Worm (Caenorhabditis elegans) whole organism, early embryonic: Measurements from ENCODE around the gene C06E1.11.

Experiments used
- B0310.2 ChIP-seq: sonication (generic microtip); optimal IDR thresholded peaks from 2 replicates; lab custom pipeline; 2016; ENCODE audit warnings: mild to moderate bottlenecking, missing genetic modification characterization, missing compliant biosample characterization
- F13C5.2 ChIP-seq: sonication (generic microtip); optimal IDR thresholded peaks from 2 replicates; lab custom pipeline; 2017; ENCODE audit warnings: mild to moderate bottlenecking, missing genetic modification characterization, inconsistent platforms, missing compliant biosample characterization
- aly-1 ChIP-seq: sonication (generic microtip); optimal IDR thresholded peaks from 2 replicates; lab custom pipeline; 2016; ENCODE audit warnings: missing genetic modification characterization, missing compliant biosample characterization
- ama-1 ChIP-seq: fragments of 150-350 bp; optimal IDR thresholded peaks from 2 replicates; lab custom pipeline; 2014
- ceh-13 ChIP-seq: fragments of 200-800 bp; sonication (Bioruptor generic); optimal IDR thresholded peaks from 2 replicates; lab custom pipeline; 2018; ENCODE audit warnings: mild to moderate bottlenecking, missing genetic modification characterization, missing compliant biosample characterization
- ceh-36 ChIP-seq: sonication (generic microtip); optimal IDR thresholded peaks from 2 replicates; lab custom pipeline; 2016; ENCODE audit warnings: missing genetic modification characterization, inconsistent platforms, missing compliant biosample characterization
- ets-7 ChIP-seq: sonication (generic microtip); optimal IDR thresholded peaks from 2 replicates; lab custom pipeline; 2016; ENCODE audit warnings: missing genotype, missing genetic modification characterization, missing compliant biosample characterization
- flt-1 ChIP-seq: fragments of 200-800 bp; sonication (Bioruptor generic); IDR thresholded peaks from 2 replicates; pipeline ENCODE4 v1.3.6; 2022; ENCODE audit warnings: missing genetic modification characterization, missing compliant biosample characterization
- hmbx-1 ChIP-seq: sonication (generic microtip); optimal IDR thresholded peaks from 2 replicates; lab custom pipeline; 2016; ENCODE audit warnings: mild to moderate bottlenecking, missing genetic modification characterization, missing compliant biosample characterization
- hmg-4 ChIP-seq: fragments of 200-800 bp; sonication (Bioruptor generic); optimal IDR thresholded peaks from 2 replicates; lab custom pipeline; 2018; ENCODE audit warnings: mild to moderate bottlenecking, missing genetic modification characterization, missing compliant biosample characterization
- hnd-1 ChIP-seq: sonication (generic microtip); optimal IDR thresholded peaks from 2 replicates; lab custom pipeline; 2016; ENCODE audit warnings: missing genetic modification characterization, missing compliant biosample characterization
- pes-1 ChIP-seq: fragments of 200-800 bp; sonication (Bioruptor generic); IDR thresholded peaks from 2 replicates; pipeline ENCODE4 v1.3.6; 2022; ENCODE audit warnings: missing genetic modification reagents, missing genetic modification characterization, missing compliant biosample characterization
- scrt-1 ChIP-seq: fragments of 200-800 bp; sonication (Bioruptor generic); IDR thresholded peaks from 2 replicates; pipeline ENCODE4 v1.3.6; 2022; ENCODE audit warnings: missing genetic modification characterization, missing compliant biosample characterization
- sea-1 ChIP-seq: fragments of 200-800 bp; sonication (Bioruptor generic); conservative IDR thresholded peaks from 2 replicates; pipeline ENCODE4 v1.3.6; 2022; ENCODE audit warnings: missing genetic modification characterization, missing compliant biosample characterization
- tbx-11 ChIP-seq: fragments of 200-800 bp; sonication (Bioruptor generic); IDR thresholded peaks from 2 replicates; pipeline ENCODE4 v1.3.6; 2022; ENCODE audit warnings: missing genetic modification characterization, missing compliant biosample characterization
- tbx-37 ChIP-seq: fragments of 200-800 bp; sonication (Bioruptor generic); conservative IDR thresholded peaks from 2 replicates; pipeline ENCODE4 v1.3.6; 2022; ENCODE audit warnings: missing genetic modification reagents, missing genetic modification characterization, missing compliant biosample characterization
- tra-4 ChIP-seq: sonication (generic microtip); optimal IDR thresholded peaks from 2 replicates; lab custom pipeline; 2017; ENCODE audit warnings: missing genetic modification characterization, missing compliant biosample characterization

Gene C06E1.11

DNA sequence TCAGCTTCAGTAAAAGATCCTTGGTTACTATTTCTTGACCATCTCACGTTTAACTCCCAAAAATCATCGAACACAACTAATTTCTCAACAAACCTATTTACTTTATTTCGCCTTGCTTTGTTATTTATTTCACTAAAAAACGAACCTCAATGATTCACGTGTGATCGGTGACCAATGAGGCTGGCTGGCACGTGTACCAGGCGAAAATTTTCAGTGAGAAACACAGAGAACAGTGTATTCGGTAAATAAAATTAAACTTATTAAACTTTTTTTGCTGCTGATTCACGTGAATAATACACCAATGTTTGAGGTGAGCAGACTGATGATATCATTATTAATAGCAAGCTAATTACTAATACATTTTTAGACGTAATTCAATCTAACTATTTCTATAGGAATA lies 38.9 kb upstream of the C06E1.11 start:
- TF ChIP-seq sea-1 (GFP tag; lab: Robert Waterston, UW) (no peak), ceh-13 (GFP tag; lab: Kevin White, UChicago) (no peak), hmg-4 (no peak), B0310.2 (tag; lab: Kevin White, UChicago) (no peak), ceh-36 (tag; lab: Kevin White, UChicago) (no peak), hmbx-1 (tag; lab: Kevin White, UChicago) (no peak), flt-1 (GFP tag; lab: Robert Waterston, UW) (no peak), ets-7 (no peak), scrt-1 (no peak), F13C5.2 (tag; lab: Kevin White, UChicago) (no peak)

DNA sequence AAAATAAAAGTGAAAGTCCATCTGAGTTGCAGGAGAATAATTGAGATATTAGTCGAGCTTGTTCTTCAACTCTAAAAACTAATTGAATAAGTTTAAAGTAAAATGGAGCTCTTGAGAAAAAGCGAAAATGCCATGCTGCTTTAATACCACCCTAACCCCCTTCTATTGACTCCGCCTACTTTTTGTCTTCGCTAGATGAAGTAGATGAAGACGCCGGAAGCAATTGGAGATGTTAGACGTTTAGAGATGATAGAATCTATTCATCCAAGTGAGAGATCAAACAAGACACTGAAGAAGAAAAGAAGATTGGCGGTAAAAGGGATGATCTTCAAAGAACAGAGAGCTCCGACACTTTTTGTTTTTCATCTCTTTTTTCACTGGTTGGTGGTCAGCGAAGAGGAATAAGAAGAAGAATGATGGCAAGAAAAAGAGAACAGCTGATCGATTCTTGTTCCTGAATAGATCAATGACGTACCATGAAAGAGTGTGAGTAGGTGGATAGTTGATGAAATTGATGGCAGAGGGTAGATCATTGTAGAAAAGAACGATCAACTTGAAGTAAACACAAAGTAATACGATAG lies 38.0 kb upstream of the C06E1.11 start:
- no peak for TF ChIP-seq ets-7
- TF ChIP-seq sea-1 (GFP tag; lab: Robert Waterston, UW), result no peak
- TF ChIP-seq flt-1 (GFP tag; lab: Robert Waterston, UW), result no peak
- TF ChIP-seq B0310.2 (tag; lab: Kevin White, UChicago), result no peak
- no peak for TF ChIP-seq pes-1
- TF ChIP-seq hnd-1 (tag; lab: Kevin White, UChicago), result no peak
- TF ChIP-seq tbx-11 (GFP tag; lab: Robert Waterston, UW), result no peak
- no peak for TF ChIP-seq F13C5.2 (tag; lab: Kevin White, UChicago)
- TF ChIP-seq ceh-13 (GFP tag; lab: Kevin White, UChicago), result no peak
- no peak for TF ChIP-seq hmg-4
- TF ChIP-seq tbx-37 (GFP tag; lab: Robert Waterston, UW), result no peak
- TF ChIP-seq aly-1, result no peak
- no peak for TF ChIP-seq tra-4 (tag; lab: Kevin White, UChicago)
- no peak for TF ChIP-seq ceh-36 (tag; lab: Kevin White, UChicago)
- TF ChIP-seq hmbx-1 (tag; lab: Kevin White, UChicago), result no peak

DNA sequence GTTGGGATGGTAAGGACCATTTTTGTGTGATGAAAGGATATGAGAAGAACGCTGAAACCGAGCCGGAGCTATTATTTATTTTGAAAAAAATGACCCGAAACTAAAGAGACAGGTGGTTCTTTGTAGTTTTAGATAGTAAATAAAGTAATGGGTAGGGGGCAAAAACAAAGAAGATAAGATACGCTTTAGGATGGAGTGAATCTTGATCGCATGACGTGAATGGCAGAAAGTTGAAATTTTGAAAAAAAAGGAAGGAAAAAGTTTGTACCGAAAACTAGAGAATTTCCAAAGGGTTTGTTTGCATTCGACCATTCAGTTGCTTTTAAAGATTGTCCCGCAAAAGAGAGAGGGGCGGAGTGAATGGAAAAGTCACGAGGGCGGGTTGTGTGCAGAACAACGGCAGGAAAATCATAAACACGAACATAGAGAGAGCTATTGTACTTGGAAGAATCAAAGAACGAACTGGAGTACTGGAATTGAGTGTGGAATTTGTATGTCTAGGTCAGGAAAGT lies 37.4 kb upstream of the C06E1.11 start, which contains the start of gene F22B7.9:
TSS of gene F22B7.9 (minus strand) at position 51 of the 512 bp plus-strand sequence.
- no peak for TF ChIP-seq B0310.2 (tag; lab: Kevin White, UChicago)
- no peak for TF ChIP-seq F13C5.2 (tag; lab: Kevin White, UChicago)
- TF ChIP-seq ceh-36 (tag; lab: Kevin White, UChicago), result no peak
- no peak for TF ChIP-seq scrt-1
- no peak for TF ChIP-seq tra-4 (tag; lab: Kevin White, UChicago)
- no peak for TF ChIP-seq hnd-1 (tag; lab: Kevin White, UChicago)
- TF ChIP-seq tbx-37 (GFP tag; lab: Robert Waterston, UW), result no peak
- no peak for TF ChIP-seq flt-1 (GFP tag; lab: Robert Waterston, UW)
- TF ChIP-seq ceh-13 (GFP tag; lab: Kevin White, UChicago), result no peak
- no peak for TF ChIP-seq sea-1 (GFP tag; lab: Robert Waterston, UW)
- no peak for TF ChIP-seq aly-1
- no peak for TF ChIP-seq hmg-4
- no peak for TF ChIP-seq ama-1 (lab: Kevin White, UChicago)
- TF ChIP-seq hmbx-1 (tag; lab: Kevin White, UChicago), result no peak

DNA sequence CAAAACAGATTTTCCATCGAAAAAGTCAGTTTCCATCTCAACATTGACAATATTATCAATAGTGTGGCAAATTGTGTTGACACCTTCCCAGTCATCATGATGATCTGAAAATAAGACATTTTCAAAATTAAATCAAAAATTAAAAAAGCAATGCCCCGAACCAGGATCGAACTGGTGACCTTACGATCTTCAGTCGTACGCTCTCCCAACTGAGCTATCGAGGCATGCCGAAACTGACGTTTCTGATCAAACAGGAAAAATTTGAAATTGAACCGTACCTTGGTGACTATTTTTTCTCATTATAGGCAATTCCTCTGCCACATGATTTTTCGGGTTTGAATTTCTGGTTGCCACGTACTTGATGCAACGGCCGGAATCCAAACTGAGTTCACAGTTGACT lies 37.0 kb upstream of the C06E1.11 start:
- TF ChIP-seq F13C5.2 (tag; lab: Kevin White, UChicago), result no peak
- TF ChIP-seq flt-1 (GFP tag; lab: Robert Waterston, UW), result no peak
- TF ChIP-seq scrt-1, result no peak
- no peak for TF ChIP-seq ets-7
- no peak for TF ChIP-seq tbx-11 (GFP tag; lab: Robert Waterston, UW)
- TF ChIP-seq tra-4 (tag; lab: Kevin White, UChicago), result no peak
- no peak for TF ChIP-seq aly-1

DNA sequence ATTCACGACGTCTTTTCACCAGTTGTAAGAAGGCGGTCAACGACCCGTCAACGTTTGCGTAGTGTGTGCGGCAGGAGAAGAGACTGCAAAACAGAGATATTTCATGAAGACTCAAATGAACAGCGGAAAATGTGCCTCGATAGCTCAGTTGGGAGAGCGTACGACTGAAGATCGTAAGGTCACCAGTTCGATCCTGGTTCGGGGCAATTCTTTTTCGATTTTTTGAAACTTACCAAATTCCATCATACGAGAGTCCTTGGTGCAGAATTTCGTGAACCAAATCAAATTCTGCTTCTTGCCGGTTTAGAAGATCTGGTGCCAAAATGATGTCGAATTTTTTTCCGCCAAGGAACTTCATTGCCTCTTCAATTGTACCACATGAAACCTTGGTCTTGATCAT lies 36.4 kb upstream of the C06E1.11 start:
- peak; percentile 80 for TF ChIP-seq pes-1
- peak; percentile 21 for TF ChIP-seq B0310.2 (tag; lab: Kevin White, UChicago)
- TF ChIP-seq hmg-4, result peak; percentile 68
- TF ChIP-seq ceh-13 (GFP tag; lab: Kevin White, UChicago), result peak; percentile 47
- no peak for TF ChIP-seq ets-7
- TF ChIP-seq flt-1 (GFP tag; lab: Robert Waterston, UW), result peak; percentile 72
- TF ChIP-seq hnd-1 (tag; lab: Kevin White, UChicago), result peak; percentile 35
- TF ChIP-seq F13C5.2 (tag; lab: Kevin White, UChicago), result peak; percentile 43
- TF ChIP-seq ceh-36 (tag; lab: Kevin White, UChicago), result peak; percentile 19
- TF ChIP-seq tbx-37 (GFP tag; lab: Robert Waterston, UW), result no peak
- TF ChIP-seq tbx-11 (GFP tag; lab: Robert Waterston, UW), result peak; percentile 70; the same call in 1 of the 2 replicates
- TF ChIP-seq ama-1 (lab: Kevin White, UChicago), result no peak
- TF ChIP-seq tra-4 (tag; lab: Kevin White, UChicago), result no peak
- TF ChIP-seq aly-1, result no peak
- TF ChIP-seq scrt-1, result peak; percentile 63; the same call in 1 of the 2 replicates
- peak; percentile 24 for TF ChIP-seq hmbx-1 (tag; lab: Kevin White, UChicago)
- 0 out of 2 replicates have a peak, but pooled peaks have one; percentile 56 for TF ChIP-seq sea-1 (GFP tag; lab: Robert Waterston, UW)

DNA sequence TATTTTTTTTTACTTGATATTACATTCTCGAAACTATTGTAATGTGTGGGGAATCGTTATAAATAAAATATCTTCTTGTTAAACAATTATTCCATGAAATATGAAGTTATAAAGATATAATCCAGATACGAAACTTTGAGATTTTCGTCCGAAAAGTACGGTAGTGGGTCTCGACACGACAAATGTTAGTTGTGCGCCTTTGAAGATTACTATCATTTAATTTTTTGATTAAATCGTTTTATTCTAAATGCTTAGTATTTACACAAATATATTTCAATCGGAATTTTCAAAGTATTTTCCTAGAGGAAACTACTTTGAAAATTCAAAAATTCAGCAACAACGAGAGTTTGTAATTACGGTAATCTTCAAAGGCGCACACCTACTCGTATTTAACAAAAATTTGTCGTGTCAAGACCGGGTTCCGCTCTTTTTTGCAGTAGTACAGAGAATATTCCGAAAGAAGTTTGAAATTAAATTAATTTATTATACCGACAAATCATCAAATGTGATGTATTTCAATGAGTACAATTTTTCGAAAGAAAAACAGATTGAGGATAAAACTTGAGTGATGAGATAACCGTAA lies 35.7 kb upstream of the C06E1.11 start:
- TF ChIP-seq ama-1 (lab: Kevin White, UChicago) (no peak), F13C5.2 (tag; lab: Kevin White, UChicago) (no peak), tra-4 (tag; lab: Kevin White, UChicago) (no peak), ceh-36 (tag; lab: Kevin White, UChicago) (no peak), tbx-37 (GFP tag; lab: Robert Waterston, UW) (no peak), hnd-1 (tag; lab: Kevin White, UChicago) (no peak), aly-1 (no peak), hmg-4 (no peak), scrt-1 (no peak), tbx-11 (GFP tag; lab: Robert Waterston, UW) (no peak), hmbx-1 (tag; lab: Kevin White, UChicago) (no peak), ets-7 (no peak)
